Worm (Caenorhabditis elegans) whole organism, young adult: ENCODE data around the gene nspb-11.

ENCODE experiments used
- B0019.2 ChIP-seq: fragments of 200-800 bp; sonication (Bioruptor generic); conservative IDR thresholded peaks from 2 replicates; pipeline ENCODE4 v1.3.6; 2022; ENCODE audit warnings: missing genetic modification reagents, missing genetic modification characterization, missing compliant biosample characterization
- B0035.1 ChIP-seq: sonication (generic microtip); optimal IDR thresholded peaks from 2 replicates; lab custom pipeline; 2016; ENCODE audit warnings: missing genetic modification characterization, mild to moderate bottlenecking, missing compliant biosample characterization, missing genotype, missing genetic modification reagents
- F23B12.7 ChIP-seq: sonication (generic microtip); optimal IDR thresholded peaks from 2 replicates; lab custom pipeline; 2017; ENCODE audit warnings: missing genetic modification characterization, mild to moderate bottlenecking, missing compliant biosample characterization, antibody characterized with exemption, moderate library complexity; ENCODE audit not compliant: insufficient read depth
- F39B2.1 ChIP-seq: fragments of 200-800 bp; sonication (Bioruptor generic); IDR thresholded peaks from 2 replicates; pipeline ENCODE4 v1.3.6; 2022; ENCODE audit warnings: missing genetic modification reagents, missing genetic modification characterization, missing compliant biosample characterization
- F55B11.4 ChIP-seq: sonication (generic microtip); optimal IDR thresholded peaks from 2 replicates; lab custom pipeline; 2016; ENCODE audit warnings: missing compliant biosample characterization, missing genetic modification characterization, borderline replicate concordance; ENCODE audit not compliant: insufficient read depth
- T07F8.4 ChIP-seq: sonication (generic microtip); optimal IDR thresholded peaks from 2 replicates; lab custom pipeline; 2016; ENCODE audit warnings: mild to moderate bottlenecking, missing genetic modification characterization, moderate library complexity, missing compliant biosample characterization
- T26A5.8 ChIP-seq: sonication (generic microtip); optimal IDR thresholded peaks from 2 replicates; lab custom pipeline; 2016; ENCODE audit warnings: missing genetic modification characterization, missing compliant biosample characterization
- Y53G8AR.9 ChIP-seq: fragments of 200-800 bp; sonication (Bioruptor generic); conservative IDR thresholded peaks from 2 replicates; pipeline ENCODE4 v1.3.6; 2022; ENCODE audit warnings: missing genetic modification reagents, missing genetic modification characterization, missing compliant biosample characterization
- Y56A3A.18 ChIP-seq: fragments of 200-800 bp; sonication (Bioruptor generic); IDR thresholded peaks from 2 replicates; pipeline ENCODE4 v1.3.6; 2022; ENCODE audit warnings: missing genetic modification reagents, missing genetic modification characterization, missing compliant biosample characterization
- Y95B8A.8 ChIP-seq: fragments of 200-800 bp; sonication (Bioruptor generic); IDR thresholded peaks from 2 replicates; pipeline ENCODE4 v1.3.6; 2022; ENCODE audit warnings: missing genetic modification reagents, missing genetic modification characterization, missing compliant biosample characterization
- ZK185.1 ChIP-seq: sonication (generic microtip); optimal IDR thresholded peaks from 2 replicates; lab custom pipeline; 2016; ENCODE audit warnings: mild to moderate bottlenecking, missing genetic modification characterization, missing compliant biosample characterization; ENCODE audit not compliant: poor library complexity, severe bottlenecking
- akir-1 ChIP-seq: fragments of 200-800 bp; sonication (Bioruptor generic); optimal IDR thresholded peaks from 2 replicates; lab custom pipeline; 2018; ENCODE audit warnings: mild to moderate bottlenecking, missing genetic modification characterization, moderate library complexity, missing compliant biosample characterization
- atf-7 ChIP-seq: sonication (generic microtip); optimal IDR thresholded peaks from 2 replicates; lab custom pipeline; 2017; ENCODE audit warnings: mild to moderate bottlenecking, missing genetic modification characterization, missing compliant biosample characterization
- attf-5 ChIP-seq: fragments of 200-800 bp; sonication (Bioruptor generic); optimal IDR thresholded peaks from 2 replicates; lab custom pipeline; 2018; ENCODE audit warnings: mild to moderate bottlenecking, missing genetic modification characterization, missing compliant biosample characterization
- attf-6 ChIP-seq: fragments of 200-800 bp; sonication (Bioruptor generic); IDR thresholded peaks from 2 replicates; pipeline ENCODE4 v1.3.6; 2022; ENCODE audit warnings: missing genetic modification reagents, missing genetic modification characterization, missing compliant biosample characterization
- bed-2 ChIP-seq: fragments of 200-800 bp; sonication (Bioruptor generic); IDR thresholded peaks from 2 replicates; pipeline ENCODE4 v1.3.6; 2022; ENCODE audit warnings: missing genetic modification reagents, missing genetic modification characterization, missing compliant biosample characterization
- cebp-1 ChIP-seq, 2 experiments: fragments of 200-800 bp in 1 of 2; sonication (Bioruptor generic) in 1 of 2; sonication (generic microtip) in 1 of 2; IDR thresholded peaks in 1 of 2; optimal IDR thresholded peaks in 1 of 2; 2 replicates each; pipeline versions ENCODE4 v1.3.6 to Lab custom; 2017 to 2022; ENCODE audit warnings: missing compliant biosample characterization in 2 of 2, missing genetic modification characterization in 2 of 2, mild to moderate bottlenecking in 1 of 2, missing genetic modification reagents in 1 of 2, moderate library complexity in 1 of 2
- ceh-100 ChIP-seq: fragments of 200-800 bp; sonication (Bioruptor generic); IDR thresholded peaks from 2 replicates; pipeline ENCODE4 v1.3.6; 2022; ENCODE audit warnings: missing genetic modification reagents, missing genetic modification characterization, missing compliant biosample characterization
- ceh-40 ChIP-seq: fragments of 200-800 bp; sonication (Bioruptor generic); IDR thresholded peaks from 2 replicates; pipeline ENCODE4 v1.3.6; 2022; ENCODE audit warnings: missing genetic modification characterization, missing compliant biosample characterization
- ceh-91 ChIP-seq: fragments of 200-800 bp; sonication (Bioruptor generic); IDR thresholded peaks from 2 replicates; pipeline ENCODE4 v1.3.6; 2022; ENCODE audit warnings: missing genetic modification reagents, missing genetic modification characterization, missing compliant biosample characterization
- dox-1 ChIP-seq: fragments of 200-800 bp; sonication (Bioruptor generic); IDR thresholded peaks from 2 replicates; pipeline ENCODE4 v1.3.6; 2022; ENCODE audit warnings: missing genetic modification reagents, missing genetic modification characterization, missing compliant biosample characterization
- egl-18 ChIP-seq: fragments of 200-800 bp; sonication (Bioruptor generic); IDR thresholded peaks from 2 replicates; pipeline ENCODE4 v1.3.6; 2022; ENCODE audit warnings: missing genetic modification reagents, missing genetic modification characterization, missing compliant biosample characterization
- ekl-4 ChIP-seq: fragments of 200-800 bp; sonication (Bioruptor generic); IDR thresholded peaks from 2 replicates; pipeline ENCODE4 v1.3.6; 2022; ENCODE audit warnings: missing genetic modification reagents, missing genetic modification characterization, missing compliant biosample characterization
- gei-17 ChIP-seq: fragments of 200-800 bp; sonication (Bioruptor generic); optimal IDR thresholded peaks from 2 replicates; lab custom pipeline; 2018; ENCODE audit warnings: mild to moderate bottlenecking, missing genetic modification characterization, missing compliant biosample characterization
- hlh-12 ChIP-seq: sonication (generic microtip); optimal IDR thresholded peaks from 2 replicates; lab custom pipeline; 2016; ENCODE audit warnings: missing genetic modification characterization, missing compliant biosample characterization
- hlh-26 ChIP-seq: fragments of 200-800 bp; sonication (Bioruptor generic); conservative IDR thresholded peaks from 2 replicates; pipeline ENCODE4 v1.3.6; 2022; ENCODE audit warnings: missing genetic modification reagents, missing genetic modification characterization, missing compliant biosample characterization
- hmg-1.2 ChIP-seq: fragments of 200-800 bp; sonication (Bioruptor generic); IDR thresholded peaks from 2 replicates; pipeline ENCODE4 v1.3.6; 2022; ENCODE audit warnings: missing genetic modification reagents, missing genetic modification characterization, missing compliant biosample characterization
- hsf-1 ChIP-seq: fragments of 200-800 bp; sonication (Bioruptor generic); IDR thresholded peaks from 2 replicates; pipeline ENCODE4 v1.3.6; 2022; ENCODE audit warnings: missing genetic modification reagents, missing genetic modification characterization, missing compliant biosample characterization
- lin-26 ChIP-seq: fragments of 200-800 bp; sonication (Bioruptor generic); IDR thresholded peaks from 2 replicates; pipeline ENCODE4 v1.3.6; 2022; ENCODE audit warnings: missing genetic modification reagents, missing genetic modification characterization, missing compliant biosample characterization
- nfyb-1 ChIP-seq: fragments of 200-800 bp; sonication (Bioruptor generic); IDR thresholded peaks from 2 replicates; pipeline ENCODE4 v1.3.6; 2022; ENCODE audit warnings: missing genetic modification reagents, missing genetic modification characterization, missing compliant biosample characterization
- sdz-38 ChIP-seq: sonication (generic microtip); optimal IDR thresholded peaks from 2 replicates; lab custom pipeline; 2016; ENCODE audit warnings: missing genotype, missing genetic modification characterization, missing compliant biosample characterization
- snpc-1.1 ChIP-seq: sonication (generic microtip); optimal IDR thresholded peaks from 2 replicates; lab custom pipeline; 2017; ENCODE audit warnings: missing genetic modification characterization, mild to moderate bottlenecking, missing compliant biosample characterization, antibody characterized with exemption, moderate library complexity, missing genotype, missing genetic modification reagents; ENCODE audit not compliant: insufficient read depth
- snpc-1.3 ChIP-seq: sonication (generic microtip); optimal IDR thresholded peaks from 2 replicates; lab custom pipeline; 2017; ENCODE audit warnings: missing genetic modification characterization, mild to moderate bottlenecking, missing compliant biosample characterization, antibody characterized with exemption, moderate library complexity, missing genotype, missing genetic modification reagents; ENCODE audit not compliant: insufficient read depth
- snpc-4 ChIP-seq, 5 experiments: fragments of 150-350 bp in 1 of 5; sonication (generic microtip) in 4 of 5; optimal IDR thresholded peaks; 2 replicates each; lab custom pipeline; 2014 to 2018; ENCODE audit warnings: missing genetic modification characterization in 5 of 5, missing biosample characterization in 3 of 5, antibody characterized with exemption in 2 of 5, mild to moderate bottlenecking in 2 of 5, missing compliant biosample characterization in 2 of 5, missing genotype in 2 of 5, moderate library complexity in 2 of 5, missing genetic modification reagents in 1 of 5
- tbx-9 ChIP-seq: sonication (generic microtip); optimal IDR thresholded peaks from 2 replicates; lab custom pipeline; 2016; ENCODE audit warnings: borderline replicate concordance, missing genetic modification characterization, inconsistent platforms, missing compliant biosample characterization
- unc-130 ChIP-seq: sonication (generic microtip); optimal IDR thresholded peaks from 2 replicates; lab custom pipeline; 2016; ENCODE audit warnings: missing genetic modification reagents, missing genetic modification characterization, missing compliant biosample characterization
- ztf-28 ChIP-seq: fragments of 200-800 bp; sonication (Bioruptor generic); IDR thresholded peaks from 2 replicates; pipeline ENCODE4 v1.3.6; 2022; ENCODE audit warnings: missing genetic modification reagents, missing genetic modification characterization, missing compliant biosample characterization
- ztf-3 ChIP-seq: fragments of 200-800 bp; sonication (Bioruptor generic); optimal IDR thresholded peaks from 2 replicates; lab custom pipeline; 2018; ENCODE audit warnings: mild to moderate bottlenecking, missing genetic modification characterization, missing compliant biosample characterization
- ztf-6 ChIP-seq: fragments of 200-800 bp; sonication (Bioruptor generic); IDR thresholded peaks from 2 replicates; pipeline ENCODE4 v1.3.6; 2022; ENCODE audit warnings: missing genetic modification reagents, missing genetic modification characterization, missing compliant biosample characterization

Gene nspb-11

ce11 chrII:12939161-12939560, 32.0 kb downstream of the nspb-11 start:
- no peak for TF ChIP-seq cebp-1 (GFP tag; IDR thresholded peaks at IDR 0.05; lab: Robert Waterston, UW)
- TF ChIP-seq cebp-1 (tag; optimal IDR thresholded peaks at IDR 0.05; lab: Kevin White, UChicago): peak; percentile 58
- no peak for TF ChIP-seq B0019.2 (GFP tag; lab: Robert Waterston, UW)
- TF ChIP-seq hlh-26 (GFP tag; lab: Robert Waterston, UW): no peak
- TF ChIP-seq hmg-1.2 (GFP tag; lab: Robert Waterston, UW): peak; percentile 38; the same call in 1 of the 2 replicates
- TF ChIP-seq snpc-4 (GFP tag; optimal IDR thresholded peaks at IDR 0.05; lab: Kevin White, UChicago): no peak
- peak in 1 of 4 experiments; percentile 33 for TF ChIP-seq snpc-4 (tag; optimal IDR thresholded peaks at IDR 0.05; lab: Kevin White, UChicago)

ce11 chrII:12939801-12940200, 32.6 kb downstream of the nspb-11 start, which contains the start of gene arrd-10:
Gene arrd-10 (plus strand): TSS chrII:12940101.
- no peak for TF ChIP-seq bed-2
- no peak for TF ChIP-seq snpc-1.1 (tag; lab: Kevin White, UChicago)
- no peak for TF ChIP-seq tbx-9 (tag; lab: Kevin White, UChicago)

ce11 chrII:12942496-12942895, 35.3 kb downstream of the nspb-11 start:
- TF ChIP-seq tbx-9 (tag; lab: Kevin White, UChicago) (no peak), Y53G8AR.9 (GFP tag; lab: Robert Waterston, UW) (no peak), ceh-100 (GFP tag; lab: Robert Waterston, UW) (no peak), B0035.1 (no peak), atf-7 (tag; lab: Kevin White, UChicago) (no peak), ceh-40 (GFP tag; lab: Robert Waterston, UW) (no peak), nfyb-1 (GFP tag; lab: Robert Waterston, UW) (no peak)

ce11 chrII:12944587-12945126, 37.5 kb downstream of the nspb-11 start:
- TF ChIP-seq snpc-4 (GFP tag; optimal IDR thresholded peaks at IDR 0.05; lab: Kevin White, UChicago): peak; percentile 98
- TF ChIP-seq snpc-4 (tag; optimal IDR thresholded peaks at IDR 0.05; lab: Kevin White, UChicago): peak; percentile 99 to 100 (median 99)
- peak; percentile 24 for TF ChIP-seq hlh-12 (tag; lab: Kevin White, UChicago)
- TF ChIP-seq tbx-9 (tag; lab: Kevin White, UChicago): peak; percentile 76
- TF ChIP-seq dox-1 (GFP tag; lab: Robert Waterston, UW): peak; percentile 99
- TF ChIP-seq Y56A3A.18 (GFP tag; lab: Robert Waterston, UW): peak; percentile 97
- TF ChIP-seq T07F8.4 (tag; lab: Kevin White, UChicago): peak; percentile 87
- TF ChIP-seq attf-6 (GFP tag; lab: Robert Waterston, UW): peak; percentile 99
- TF ChIP-seq ceh-91: peak; percentile 77
- TF ChIP-seq attf-5 (GFP tag; lab: Kevin White, UChicago): peak; percentile 84
- peak; percentile 93 for TF ChIP-seq atf-7 (tag; lab: Kevin White, UChicago)
- TF ChIP-seq ekl-4 (GFP tag; lab: Robert Waterston, UW): peak; percentile 97
- TF ChIP-seq Y95B8A.8 (GFP tag; lab: Robert Waterston, UW): peak; percentile 96
- TF ChIP-seq ZK185.1: peak; percentile 91
- peak; percentile 92 for TF ChIP-seq unc-130 (GFP tag; lab: Kevin White, UChicago)
- peak; percentile 96 for TF ChIP-seq hsf-1 (GFP tag; lab: Robert Waterston, UW)
- TF ChIP-seq ztf-28: peak; percentile 90
- TF ChIP-seq akir-1 (GFP tag; lab: Kevin White, UChicago): peak; percentile 69
- TF ChIP-seq T26A5.8 (tag; lab: Kevin White, UChicago): peak; percentile 52
- peak; percentile 71 for TF ChIP-seq sdz-38 (tag; lab: Kevin White, UChicago)
- peak; percentile 83 for TF ChIP-seq ztf-3 (GFP tag; lab: Kevin White, UChicago)
- TF ChIP-seq egl-18 (GFP tag; lab: Robert Waterston, UW): peak; percentile 70; the same call in 1 of the 2 replicates
- TF ChIP-seq F23B12.7 (tag; lab: Kevin White, UChicago): peak; percentile 95
- peak; percentile 96 for TF ChIP-seq snpc-1.3 (tag; lab: Kevin White, UChicago)
- TF ChIP-seq ztf-6 (GFP tag; lab: Robert Waterston, UW): peak; percentile 56; the same call in 1 of the 2 replicates
- no peak for TF ChIP-seq F55B11.4
- TF ChIP-seq lin-26 (GFP tag; lab: Robert Waterston, UW): peak; percentile 96
- peak; percentile 94 for TF ChIP-seq gei-17 (GFP tag; lab: Kevin White, UChicago)
- TF ChIP-seq F39B2.1 (GFP tag; lab: Robert Waterston, UW): 0 out of 2 replicates have a peak, but pooled peaks have one; percentile 78
